Worm (Caenorhabditis elegans) whole organism, L4 larva: ENCODE results near the gene F41G4.7.

ENCODE experiments used
- D1046.2 ChIP-seq: fragments of 200-800 bp; sonication (Bioruptor generic); IDR thresholded peaks from 2 replicates; pipeline ENCODE4 v1.3.6; 2022; ENCODE audit warnings: missing genetic modification characterization, missing compliant biosample characterization
- F37D6.2 ChIP-seq: sonication (generic microtip); optimal IDR thresholded peaks from 2 replicates; lab custom pipeline; 2016; ENCODE audit warnings: mild to moderate bottlenecking, missing genetic modification characterization, missing compliant biosample characterization
- T20F7.1 ChIP-seq: fragments of 200-800 bp; sonication (Bioruptor generic); optimal IDR thresholded peaks from 2 replicates; lab custom pipeline; 2018; ENCODE audit warnings: mild to moderate bottlenecking, missing genetic modification characterization, missing compliant biosample characterization
- T26A8.4 ChIP-seq: fragments of 200-800 bp; sonication (Bioruptor generic); IDR thresholded peaks from 2 replicates; pipeline ENCODE4 v1.3.6; 2022; ENCODE audit warnings: missing genetic modification characterization, missing compliant biosample characterization
- Y5F2A.4 ChIP-seq: fragments of 200-800 bp; sonication (Bioruptor generic); optimal IDR thresholded peaks from 2 replicates; lab custom pipeline; 2018; ENCODE audit warnings: mild to moderate bottlenecking, missing genetic modification characterization, missing compliant biosample characterization
- ZK546.5 ChIP-seq, 2 experiments: sonication (generic microtip); optimal IDR thresholded peaks; 2 replicates each; lab custom pipeline; 2017; ENCODE audit warnings: missing biosample characterization in 2 of 2, missing genetic modification characterization in 2 of 2
- aha-1 ChIP-seq: fragments of 150-350 bp; peaks from one replicate; lab custom pipeline; 2014; ENCODE audit warnings: missing biosample characterization, missing genetic modification characterization
- arid-1 ChIP-seq: fragments of 200-800 bp; sonication (Bioruptor generic); conservative IDR thresholded peaks from 2 replicates; pipeline ENCODE4 v1.3.6; 2022; ENCODE audit warnings: missing genetic modification reagents, missing genetic modification characterization, missing compliant biosample characterization
- ceh-20 ChIP-seq: fragments of 200-800 bp; sonication (Bioruptor generic); IDR thresholded peaks from 2 replicates; pipeline ENCODE4 v1.3.6; 2022; ENCODE audit warnings: missing genetic modification reagents, missing genetic modification characterization, missing compliant biosample characterization
- ceh-32 ChIP-seq: sonication (generic microtip); optimal IDR thresholded peaks from 2 replicates; lab custom pipeline; 2016; ENCODE audit warnings: mild to moderate bottlenecking, missing genetic modification characterization, missing compliant biosample characterization; ENCODE audit not compliant: poor library complexity
- ceh-82 ChIP-seq: sonication (generic microtip); optimal IDR thresholded peaks from 2 replicates; lab custom pipeline; 2017; ENCODE audit warnings: missing biosample characterization, missing genetic modification characterization
- cey-2 ChIP-seq: sonication (generic microtip); optimal IDR thresholded peaks from 3 replicates; lab custom pipeline; 2017; ENCODE audit warnings: missing genetic modification characterization, mild to moderate bottlenecking, missing compliant biosample characterization, antibody characterized with exemption, borderline replicate concordance; ENCODE audit not compliant: insufficient read depth
- daf-12 ChIP-seq: fragments of 150-350 bp; optimal IDR thresholded peaks from 2 replicates; lab custom pipeline; 2014; ENCODE audit warnings: missing biosample characterization, missing genetic modification reagents, missing genetic modification characterization
- daf-16 ChIP-seq, 3 experiments: sonication (generic microtip); optimal IDR thresholded peaks; 2 replicates each; lab custom pipeline; 2016 to 2017; ENCODE audit warnings: missing genetic modification characterization in 3 of 3, missing genetic modification reagents in 3 of 3, mild to moderate bottlenecking in 2 of 3, missing compliant biosample characterization in 2 of 3, missing biosample characterization in 1 of 3, moderate library complexity in 1 of 3
- dmd-6 ChIP-seq: fragments of 200-800 bp; sonication (Bioruptor generic); IDR thresholded peaks from 2 replicates; pipeline ENCODE4 v1.3.6; 2022; ENCODE audit warnings: missing genetic modification reagents, missing genetic modification characterization, missing compliant biosample characterization
- dpl-1 ChIP-seq: fragments of 150-350 bp; optimal IDR thresholded peaks from 2 replicates; lab custom pipeline; 2014; ENCODE audit warnings: missing biosample characterization, missing genetic modification reagents, missing genetic modification characterization
- duxl-1 ChIP-seq: sonication (generic microtip); optimal IDR thresholded peaks from 2 replicates; lab custom pipeline; 2016; ENCODE audit warnings: mild to moderate bottlenecking, missing genetic modification characterization, moderate library complexity, missing compliant biosample characterization; ENCODE audit not compliant: poor library complexity
- dve-1 ChIP-seq: sonication (generic microtip); optimal IDR thresholded peaks from 2 replicates; lab custom pipeline; 2017; ENCODE audit warnings: antibody characterized with exemption, mild to moderate bottlenecking, missing genetic modification characterization, missing compliant biosample characterization; ENCODE audit not compliant: insufficient read depth
- fos-1 ChIP-seq: fragments of 150-350 bp; optimal IDR thresholded peaks from 2 replicates; lab custom pipeline; 2014; ENCODE audit warnings: missing biosample characterization, missing genetic modification characterization
- gei-8 ChIP-seq: fragments of 200-800 bp; sonication (Bioruptor generic); optimal IDR thresholded peaks from 2 replicates; lab custom pipeline; 2018; ENCODE audit warnings: mild to moderate bottlenecking, missing genetic modification characterization, missing compliant biosample characterization
- hlh-11 ChIP-seq: fragments of 200-800 bp; sonication (Bioruptor generic); optimal IDR thresholded peaks from 2 replicates; lab custom pipeline; 2018; ENCODE audit warnings: mild to moderate bottlenecking, missing genetic modification characterization, missing compliant biosample characterization
- hlh-30 ChIP-seq: sonication (generic microtip); optimal IDR thresholded peaks from 2 replicates; lab custom pipeline; 2017; ENCODE audit warnings: antibody characterized with exemption, mild to moderate bottlenecking, missing genetic modification characterization, missing compliant biosample characterization; ENCODE audit not compliant: insufficient read depth
- lim-7 ChIP-seq: fragments of 200-800 bp; sonication (Bioruptor generic); IDR thresholded peaks from 2 replicates; pipeline ENCODE4 v1.3.6; 2022; ENCODE audit warnings: missing genetic modification characterization, missing compliant biosample characterization
- lir-3 ChIP-seq: sonication (generic microtip); optimal IDR thresholded peaks from 2 replicates; lab custom pipeline; 2016; ENCODE audit warnings: mild to moderate bottlenecking, missing genetic modification characterization, missing compliant biosample characterization
- lsy-2 ChIP-seq, 2 experiments: fragments of 150-350 bp in 1 of 2; sonication (generic microtip) in 1 of 2; optimal IDR thresholded peaks; 2 replicates each; lab custom pipeline; 2014 to 2017; ENCODE audit warnings: missing biosample characterization in 2 of 2, missing genetic modification characterization in 2 of 2
- madf-5 ChIP-seq, 2 experiments: fragments of 200-800 bp; sonication (Bioruptor generic); IDR thresholded peaks; 2 replicates each; pipeline ENCODE4 v1.3.6; 2022; ENCODE audit warnings: missing compliant biosample characterization in 2 of 2, missing genetic modification characterization in 2 of 2
- mdl-1 ChIP-seq, 2 experiments: fragments of 150-350 bp in 1 of 2; sonication (generic microtip) in 1 of 2; optimal IDR thresholded peaks; 2 replicates each; lab custom pipeline; 2014 to 2017; ENCODE audit warnings: missing biosample characterization in 2 of 2, missing genetic modification characterization in 2 of 2
- mxl-3 ChIP-seq: fragments of 200-800 bp; sonication (Bioruptor generic); optimal IDR thresholded peaks from 2 replicates; lab custom pipeline; 2018; ENCODE audit warnings: mild to moderate bottlenecking, missing genetic modification characterization, missing compliant biosample characterization
- nhr-10 ChIP-seq: fragments of 150-350 bp; optimal IDR thresholded peaks from 2 replicates; lab custom pipeline; 2014; ENCODE audit warnings: missing biosample characterization, missing genetic modification characterization
- nhr-102 ChIP-seq: sonication (generic microtip); optimal IDR thresholded peaks from 2 replicates; lab custom pipeline; 2016; ENCODE audit warnings: mild to moderate bottlenecking, missing genetic modification characterization, moderate library complexity, missing compliant biosample characterization
- nhr-11 ChIP-seq: fragments of 150-350 bp; optimal IDR thresholded peaks from 2 replicates; lab custom pipeline; 2014; ENCODE audit warnings: missing biosample characterization, missing genetic modification characterization
- nhr-28 ChIP-seq: fragments of 150-350 bp; optimal IDR thresholded peaks from 2 replicates; lab custom pipeline; 2014; ENCODE audit warnings: missing biosample characterization, missing genetic modification characterization
- nhr-41 ChIP-seq: fragments of 200-800 bp; sonication (Bioruptor generic); IDR thresholded peaks from 2 replicates; pipeline ENCODE4 v1.3.6; 2022; ENCODE audit warnings: missing genetic modification reagents, missing genetic modification characterization, missing compliant biosample characterization
- pha-4 ChIP-seq, 2 experiments: fragments of 150-350 bp in 1 of 2; fragments of 200-800 bp in 1 of 2; sonication (Bioruptor generic) in 1 of 2; IDR thresholded peaks in 1 of 2; optimal IDR thresholded peaks in 1 of 2; 2 replicates each; pipeline versions ENCODE4 v1.3.6 to Lab custom; 2014 to 2022; ENCODE audit warnings: missing genetic modification characterization in 2 of 2, missing genetic modification reagents in 2 of 2, missing biosample characterization in 1 of 2, missing compliant biosample characterization in 1 of 2
- skn-1 ChIP-seq: fragments of 150-350 bp; optimal IDR thresholded peaks from 2 replicates; lab custom pipeline; 2014; ENCODE audit warnings: missing biosample characterization, missing genetic modification characterization
- snpc-4 ChIP-seq: fragments of 150-350 bp; optimal IDR thresholded peaks from 2 replicates; lab custom pipeline; 2014; ENCODE audit warnings: missing biosample characterization, missing genetic modification characterization
- spr-1 ChIP-seq: sonication (generic microtip); optimal IDR thresholded peaks from 2 replicates; lab custom pipeline; 2016; ENCODE audit warnings: mild to moderate bottlenecking, missing genetic modification characterization, missing compliant biosample characterization
- spr-3 ChIP-seq: fragments of 200-800 bp; sonication (Bioruptor generic); optimal IDR thresholded peaks from 2 replicates; lab custom pipeline; 2018; ENCODE audit warnings: mild to moderate bottlenecking, missing genetic modification characterization, missing compliant biosample characterization
- tra-1 ChIP-seq: fragments of 200-800 bp; sonication (Bioruptor generic); IDR thresholded peaks from 2 replicates; pipeline ENCODE4 v1.3.6; 2022; ENCODE audit warnings: missing genetic modification reagents, missing genetic modification characterization, missing compliant biosample characterization
- unc-62 ChIP-seq, 3 experiments: fragments of 150-350 bp in 1 of 3; sonication (generic microtip); optimal IDR thresholded peaks in 2 of 3; peaks in 1 of 3; 1 replicate in 1 of 3; 2 replicates in 2 of 3; lab custom pipeline; 2014 to 2017; ENCODE audit warnings: missing biosample characterization in 3 of 3, missing genetic modification characterization in 3 of 3, missing genetic modification reagents in 3 of 3, missing genotype in 1 of 3
- zag-1 ChIP-seq: fragments of 150-350 bp; optimal IDR thresholded peaks from 2 replicates; lab custom pipeline; 2014; ENCODE audit warnings: missing biosample characterization, missing genetic modification characterization
- zfp-3 ChIP-seq: fragments of 200-800 bp; sonication (Bioruptor generic); conservative IDR thresholded peaks from 2 replicates; pipeline ENCODE4 v1.3.6; 2022; ENCODE audit warnings: missing genetic modification reagents, missing genetic modification characterization, missing compliant biosample characterization
- ztf-11 ChIP-seq: fragments of 150-350 bp; optimal IDR thresholded peaks from 2 replicates; lab custom pipeline; 2014; ENCODE audit warnings: missing biosample characterization, missing genetic modification characterization

The F41G4.7 gene

ce11 chrX:16799065-16799663 is 37.0 kb downstream of the F41G4.7 start (continued):
- TF ChIP-seq zfp-3 (GFP tag; lab: Robert Waterston, UW): no peak
- no peak for TF ChIP-seq ztf-11 (tag; lab: Kevin White, UChicago)
- no peak for TF ChIP-seq spr-3

- peak; percentile 14 for TF ChIP-seq T20F7.1 (GFP tag; lab: Kevin White, UChicago)
- no peak for TF ChIP-seq daf-12 (tag; lab: Kevin White, UChicago)
- TF ChIP-seq unc-62 (GFP tag; optimal IDR thresholded peaks at IDR 0.05 in 1 of 2; lab: Kevin White, UChicago): peak in 1 of 2 experiments; percentile 96
- TF ChIP-seq unc-62 (tag; optimal IDR thresholded peaks at IDR 0.05; lab: Kevin White, UChicago): no peak
- TF ChIP-seq skn-1 (tag; lab: Kevin White, UChicago): no peak
- no peak for TF ChIP-seq nhr-41 (GFP tag; lab: Robert Waterston, UW)
- peak; percentile 34 for TF ChIP-seq dmd-6 (GFP tag; lab: Robert Waterston, UW)
- peak; percentile 72 for TF ChIP-seq hlh-30 (tag; lab: Kevin White, UChicago)
- peak; percentile 51 for TF ChIP-seq nhr-28 (tag; lab: Kevin White, UChicago)
- TF ChIP-seq hlh-11 (tag; lab: Kevin White, UChicago): peak; percentile 78
- peak; percentile 41; the same call in 1 of the 2 replicates for TF ChIP-seq tra-1
- peak; percentile 15 for TF ChIP-seq nhr-102 (tag; lab: Kevin White, UChicago)
- TF ChIP-seq daf-16 (GFP tag; optimal IDR thresholded peaks at IDR 0.05; lab: Kevin White, UChicago): no peak
- peak; percentile 70 for TF ChIP-seq daf-16 (tag; optimal IDR thresholded peaks at IDR 0.05; lab: Kevin White, UChicago)
- TF ChIP-seq pha-4 (GFP tag; IDR thresholded peaks at IDR 0.05; lab: Robert Waterston, UW): peak; percentile 9; the same call in 1 of the 2 replicates
- TF ChIP-seq pha-4 (tag; optimal IDR thresholded peaks at IDR 0.05; lab: Kevin White, UChicago): no peak
- peak; percentile 28 for TF ChIP-seq dve-1 (tag; lab: Kevin White, UChicago)
- TF ChIP-seq, all 104 proteins: peak for 11
Observed at ce11 chrX:16798621-16799020, 37.6 kb downstream of the F41G4.7 start.

ce11 chrX:16796826-16797225 is 39.4 kb downstream of the F41G4.7 start:
- TF ChIP-seq nhr-10 (tag; lab: Kevin White, UChicago) (peak; percentile 63), D1046.2 (GFP tag; lab: Robert Waterston, UW) (0 out of 2 replicates have a peak, but pooled peaks have one; percentile 26), nhr-11 (peak; percentile 98), Y5F2A.4 (GFP tag; lab: Kevin White, UChicago) (no peak), pha-4 (GFP tag; IDR thresholded peaks at IDR 0.05; lab: Robert Waterston, UW) (peak; percentile 63), pha-4 (tag; optimal IDR thresholded peaks at IDR 0.05; lab: Kevin White, UChicago) (peak; percentile 56), ztf-11 (tag; lab: Kevin White, UChicago) (no peak), F37D6.2 (tag; lab: Kevin White, UChicago) (peak; percentile 76), T26A8.4 (peak; percentile 55; the same call in 1 of the 2 replicates), skn-1 (tag; lab: Kevin White, UChicago) (peak; percentile 61), hlh-30 (tag; lab: Kevin White, UChicago) (peak; percentile 99), spr-1 (tag; lab: Kevin White, UChicago) (peak; percentile 44), ceh-82 (no peak), gei-8 (peak; percentile 82), aha-1 (tag; lab: Kevin White, UChicago) (peak; percentile 100), lim-7 (GFP tag; lab: Robert Waterston, UW) (no peak), snpc-4 (tag; lab: Kevin White, UChicago) (no peak), fos-1 (tag; lab: Kevin White, UChicago) (no peak), dpl-1 (peak; percentile 48), lir-3 (tag; lab: Kevin White, UChicago) (no peak), cey-2 (tag; lab: Kevin White, UChicago) (no peak), mdl-1 (tag; optimal IDR thresholded peaks at IDR 0.05; lab: Kevin White, UChicago) (peak; percentile 95 to 99), nhr-28 (tag; lab: Kevin White, UChicago) (peak; percentile 96), ZK546.5 (tag; optimal IDR thresholded peaks at IDR 0.05; lab: Kevin White, UChicago) (no peak), arid-1 (GFP tag; lab: Robert Waterston, UW) (0 out of 2 replicates have a peak, but pooled peaks have one; percentile 42), zag-1 (tag; lab: Kevin White, UChicago) (peak; percentile 25), madf-5 (GFP tag; IDR thresholded peaks at IDR 0.05; lab: Robert Waterston, UW) (no peak), lsy-2 (tag; optimal IDR thresholded peaks at IDR 0.05; lab: Kevin White, UChicago) (peak; percentile 69 to 89), duxl-1 (tag; lab: Kevin White, UChicago) (peak; percentile 42), ceh-20 (peak; percentile 84), mxl-3 (GFP tag; lab: Kevin White, UChicago) (peak; percentile 97), ceh-32 (tag; lab: Kevin White, UChicago) (no peak), hlh-11 (tag; lab: Kevin White, UChicago) (peak; percentile 99)
